Worm (Caenorhabditis elegans): Measurements from ENCODE around the gene ddl-3.
A peak's percentile ranks its signal among the peaks of the same experiment; 100 is the strongest.

Gene ddl-3

DNA sequence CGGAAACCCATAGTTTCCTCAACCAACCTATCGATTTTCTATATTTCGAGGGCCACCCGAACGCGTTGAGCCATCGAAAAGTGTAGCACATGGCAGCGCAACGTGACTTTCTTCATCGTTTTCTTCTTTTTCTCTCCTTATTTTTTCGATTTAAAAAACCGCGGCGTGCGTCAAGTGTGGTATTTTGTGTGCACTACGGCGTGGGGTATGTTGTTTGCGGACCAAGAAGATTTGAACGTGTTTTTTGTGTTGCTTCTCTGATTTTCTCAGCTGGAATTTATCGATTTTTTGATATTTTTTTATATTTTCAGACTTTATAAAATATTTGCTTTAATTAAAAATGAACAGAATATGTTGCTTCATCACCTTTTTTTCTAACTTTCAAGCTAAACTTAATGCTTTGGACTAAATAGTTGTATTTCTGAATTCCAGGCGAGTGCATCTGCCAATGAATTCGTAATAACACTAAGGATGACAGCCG lies 13.7 kb upstream of the ddl-3 start, which contains the start of the genes agl-1 and pfs-2:
Gene agl-1, minus strand, starts transcription at position 178 of the 481 bp plus-strand sequence.
Gene pfs-2, plus strand, starts transcription at position 431 of the 481 bp plus-strand sequence.
- peak; percentile 20 for TF ChIP-seq ZK185.1 (tag; optimal IDR thresholded peaks at IDR 0.05; ENCODE audit: poor library complexity, severe bottlenecking)
- no peak for TF ChIP-seq nfya-1 (tag; optimal IDR thresholded peaks at IDR 0.05; ENCODE audit: borderline replicate concordance, insufficient read depth)
- peak; percentile 5 for TF ChIP-seq nhr-80 (tag; optimal IDR thresholded peaks at IDR 0.05)
- TF ChIP-seq dpl-1 (GFP tag; optimal IDR thresholded peaks at IDR 0.05) = peak; percentile 34
- no peak for TF ChIP-seq somi-1 (GFP tag; optimal IDR thresholded peaks at IDR 0.05)
- TF ChIP-seq T26A5.8 (tag; optimal IDR thresholded peaks at IDR 0.05) = no peak
- TF ChIP-seq F49E8.2 (tag; optimal IDR thresholded peaks at IDR 0.05; ENCODE audit: insufficient read depth) = no peak
- peak; percentile 29; the same call in 1 of the 2 replicates for TF ChIP-seq F33H1.4 (GFP tag; IDR thresholded peaks at IDR 0.05)
- no peak for TF ChIP-seq unc-62 (GFP tag; optimal IDR thresholded peaks at IDR 0.05)
- peak; percentile 94 for TF ChIP-seq attf-5 (GFP tag; optimal IDR thresholded peaks at IDR 0.05)
- no peak for TF ChIP-seq aptf-3 (GFP tag; IDR thresholded peaks at IDR 0.05)
- TF ChIP-seq hlh-26 (GFP tag; conservative IDR thresholded peaks at IDR 0.05) = no peak
- TF ChIP-seq lin-40 (tag; optimal IDR thresholded peaks at IDR 0.05) = peak; percentile 54
- TF ChIP-seq attf-3 (GFP tag; conservative IDR thresholded peaks at IDR 0.05) = no peak
- no peak for TF ChIP-seq mel-28 (tag; optimal IDR thresholded peaks at IDR 0.05; ENCODE audit: borderline replicate concordance)
- TF ChIP-seq attf-6 (GFP tag; IDR thresholded peaks at IDR 0.05) = no peak
- no peak for TF ChIP-seq egl-44 (GFP tag; IDR thresholded peaks at IDR 0.05)
- TF ChIP-seq cebp-1 (GFP tag; IDR thresholded peaks at IDR 0.05) = no peak
- peak; percentile 68 for TF ChIP-seq cebp-1 (tag; optimal IDR thresholded peaks at IDR 0.05)
- TF ChIP-seq ceh-27 (GFP tag; optimal IDR thresholded peaks at IDR 0.05) = peak; percentile 65
- peak; percentile 68 for TF ChIP-seq efl-1 (GFP tag; optimal IDR thresholded peaks at IDR 0.05)
- TF ChIP-seq let-526 (GFP tag; IDR thresholded peaks at IDR 0.05) = no peak
- peak; percentile 32 for TF ChIP-seq snpc-1.3 (tag; optimal IDR thresholded peaks at IDR 0.05; ENCODE audit: insufficient read depth)
- TF ChIP-seq zfh-2 (GFP tag; conservative IDR thresholded peaks at IDR 0.05) = no peak
- no peak for TF ChIP-seq hmg-1.2 (GFP tag; IDR thresholded peaks at IDR 0.05)
- peak; percentile 67 for TF ChIP-seq mcd-1 (GFP tag; IDR thresholded peaks at IDR 0.05)
- peak; percentile 29 for TF ChIP-seq K12H6.12 (tag; optimal IDR thresholded peaks at IDR 0.05)
- no peak for TF ChIP-seq ama-1 (optimal IDR thresholded peaks at IDR 0.05)
- no peak for TF ChIP-seq ama-1 (GFP tag; optimal IDR thresholded peaks at IDR 0.05)
- no peak for TF ChIP-seq nfyb-1 (GFP tag; IDR thresholded peaks at IDR 0.05)
- peak; percentile 43 for TF ChIP-seq ztf-18 (tag; optimal IDR thresholded peaks at IDR 0.05)
- TF ChIP-seq madf-6 (GFP tag; IDR thresholded peaks at IDR 0.05) = peak; percentile 50
- TF ChIP-seq lag-1 (GFP tag; IDR thresholded peaks at IDR 0.05) = no peak
- TF ChIP-seq F23B12.7 (tag; optimal IDR thresholded peaks at IDR 0.05; ENCODE audit: insufficient read depth) = peak; percentile 69
- peak; percentile 47; the same call in 1 of the 2 replicates for TF ChIP-seq D2030.7 (GFP tag; IDR thresholded peaks at IDR 0.05)
- peak; percentile 35 for TF ChIP-seq lsl-1 (GFP tag; optimal IDR thresholded peaks at IDR 0.05)
- TF ChIP-seq dox-1 (GFP tag; IDR thresholded peaks at IDR 0.05) = peak; percentile 35; the same call in 1 of the 2 replicates
- TF ChIP-seq lin-35 (GFP tag; optimal IDR thresholded peaks at IDR 0.05) = peak in 2 of 3 experiments; percentile 18 to 90
- no peak for TF ChIP-seq ztf-3 (GFP tag; optimal IDR thresholded peaks at IDR 0.05)
- TF ChIP-seq lin-54 (GFP tag; optimal IDR thresholded peaks at IDR 0.05) = peak; percentile 78
- TF ChIP-seq snpc-4 (GFP tag; optimal IDR thresholded peaks at IDR 0.05) = no peak
- TF ChIP-seq snpc-4 (tag; optimal IDR thresholded peaks at IDR 0.05) = peak in 2 of 4 experiments; percentile 39 to 51
- TF ChIP-seq zim-3 (tag; optimal IDR thresholded peaks at IDR 0.05) = no peak
- TF ChIP-seq repo-1 (tag; optimal IDR thresholded peaks at IDR 0.05) = no peak

Measured in whole organism, young adult.